Worm (Caenorhabditis elegans): ENCODE results near the gene F47D12.9.

- TF ChIP-seq fkh-10 (GFP tag; optimal IDR thresholded peaks at IDR 0.05): no peak
- TF ChIP-seq unc-86 (tag; optimal IDR thresholded peaks at IDR 0.05): no peak
- TF ChIP-seq elt-2 (tag; optimal IDR thresholded peaks at IDR 0.05): no peak
- no peak for TF ChIP-seq ref-2 (tag; optimal IDR thresholded peaks at IDR 0.05)
- no peak for TF ChIP-seq lin-11 (tag; optimal IDR thresholded peaks at IDR 0.05)
- no peak for TF ChIP-seq pqm-1 (tag; optimal IDR thresholded peaks at IDR 0.05)
- no peak for TF ChIP-seq ama-1 (optimal IDR thresholded peaks at IDR 0.05)
- TF ChIP-seq ztf-16 (tag; optimal IDR thresholded peaks at IDR 0.05): no peak
- TF ChIP-seq unc-3 (GFP tag; conservative IDR thresholded peaks at IDR 0.05): no peak
- TF ChIP-seq unc-3 (tag; optimal IDR thresholded peaks at IDR 0.05): no peak
Observed at ce11 chrIII:6260115-6260514, 43.1 kb downstream of the F47D12.9 start, which contains the start of gene srg-2.

Measured in whole organism, late embryonic.